Fruit fly (Drosophila melanogaster): ENCODE results near the gene CG11327.

DNA sequence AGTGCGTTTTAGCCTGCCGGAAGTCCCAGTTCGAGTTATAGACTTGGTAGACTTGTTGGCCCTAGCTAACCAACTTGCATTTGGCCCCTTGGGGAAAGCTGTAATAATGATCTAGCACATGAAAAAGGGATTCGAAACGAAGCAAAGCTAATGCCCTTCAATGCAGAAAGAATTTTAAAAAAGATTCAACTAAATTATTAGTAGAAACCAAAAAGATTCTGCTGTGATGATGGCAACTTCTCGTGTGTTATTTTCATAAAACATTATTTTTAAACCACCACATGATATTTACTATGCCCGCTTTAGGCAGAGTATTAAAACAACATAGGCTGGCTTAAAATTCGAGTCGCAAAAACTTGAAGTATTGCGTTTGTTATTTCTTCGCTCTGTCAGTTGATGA lies 5.5 kb upstream of the CG11327 start:
- TF ChIP-seq CG11762 (GFP tag; optimal IDR thresholded peaks at IDR 0.05; ENCODE audit: insufficient read depth), result no peak
- TF ChIP-seq Gug (GFP tag; IDR thresholded peaks at IDR 0.05), result no peak
- TF ChIP-seq Blimp-1 (GFP tag; optimal IDR thresholded peaks at IDR 0.05), result no peak
- TF ChIP-seq dsx (GFP tag; optimal IDR thresholded peaks at IDR 0.05; ENCODE audit: poor library complexity, severe bottlenecking), result no peak
- TF ChIP-seq CG9139 (GFP tag; optimal IDR thresholded peaks at IDR 0.05), result no peak
